5 fruit fly cellular contexts compared by ENCODE assay signal in genomic region chr3R:23314332-23314731, dm6.
TF ChIP-seq lines count a peak whose summit lies in the region.

No protein-coding gene starts in this region.

- TF ChIP-seq CTCF in whole organism, embryonic (GFP tag; optimal IDR thresholded peaks at IDR 0.05; lab: Kevin White, UChicago) = peak; percentile 21

TF ChIP-seq in whole organism, adult, 20 proteins besides CTCF, POLR2A, EP300 and RAD21:
- TF ChIP-seq bab1 (GFP tag; optimal IDR thresholded peaks at IDR 0.05; lab: Kevin White, UChicago) (no peak), kay (GFP tag; lab: Kevin White, UChicago; ENCODE audit: borderline replicate concordance) (no peak), cic (GFP tag; optimal IDR thresholded peaks at IDR 0.05; lab: Kevin White, UChicago) (peak; percentile 99), CG33017 (tag; optimal IDR thresholded peaks at IDR 0.05; lab: Kevin White, UChicago) (peak; percentile 16), CG14711 (tag; optimal IDR thresholded peaks at IDR 0.05; lab: Kevin White, UChicago) (no peak), toe (GFP tag; optimal IDR thresholded peaks at IDR 0.05; lab: Kevin White, UChicago) (no peak), Mnt (GFP tag; optimal IDR thresholded peaks at IDR 0.05; lab: Kevin White, UChicago) (peak; percentile 4), CG11617 (GFP tag; optimal IDR thresholded peaks at IDR 0.05; lab: Kevin White, UChicago) (no peak), Crg-1 (GFP tag; optimal IDR thresholded peaks at IDR 0.05; lab: Kevin White, UChicago) (no peak), Clk (GFP tag; optimal IDR thresholded peaks at IDR 0.05; lab: Kevin White, UChicago) (no peak), CG7101 (tag; optimal IDR thresholded peaks at IDR 0.05; lab: Kevin White, UChicago) (no peak), CG12768 (GFP tag; optimal IDR thresholded peaks at IDR 0.05; lab: Kevin White, UChicago) (peak; percentile 17), CG7045 (GFP tag; optimal IDR thresholded peaks at IDR 0.05; lab: Kevin White, UChicago) (peak; percentile 7)

TF ChIP-seq in whole organism, embryonic, 481 proteins besides CTCF, POLR2A, EP300 and RAD21 (continues in another document):
- no peak for TF ChIP-seq Xbp1 (GFP tag; optimal IDR thresholded peaks at IDR 0.05; lab: Kevin White, UChicago)
- no peak for TF ChIP-seq Tbp (GFP tag; optimal IDR thresholded peaks at IDR 0.05; lab: Kevin White, UChicago)
- peak; percentile 54 for TF ChIP-seq CG6765 (GFP tag; optimal IDR thresholded peaks at IDR 0.05; lab: Kevin White, UChicago)
- TF ChIP-seq CG17361 (GFP tag; IDR thresholded peaks at IDR 0.05; lab: Robert Waterston, UW) = no peak
- no peak for TF ChIP-seq CG4730 (GFP tag; IDR thresholded peaks at IDR 0.05; lab: Robert Waterston, UW)
- TF ChIP-seq ase (GFP tag; IDR thresholded peaks at IDR 0.05; lab: Robert Waterston, UW) = no peak
- TF ChIP-seq Optix (GFP tag; IDR thresholded peaks at IDR 0.05; lab: Robert Waterston, UW) = no peak
- peak; percentile 62 for TF ChIP-seq CG32767 (GFP tag; IDR thresholded peaks at IDR 0.05; lab: Robert Waterston, UW)
- no peak for TF ChIP-seq fd96Cb (tag; optimal IDR thresholded peaks at IDR 0.05; lab: Kevin White, UChicago)
- no peak for TF ChIP-seq croc (GFP tag; conservative IDR thresholded peaks at IDR 0.05; lab: Robert Waterston, UW)
- no peak for TF ChIP-seq CG9609 (GFP tag; optimal IDR thresholded peaks at IDR 0.05; lab: Kevin White, UChicago)
- no peak for TF ChIP-seq corto (GFP tag; optimal IDR thresholded peaks at IDR 0.05; lab: Kevin White, UChicago)
- TF ChIP-seq dysf (GFP tag; IDR thresholded peaks at IDR 0.05; lab: Robert Waterston, UW) = peak; percentile 48; the same call in 1 of the 3 replicates
- TF ChIP-seq en (GFP tag; optimal IDR thresholded peaks at IDR 0.05; lab: Kevin White, UChicago) = no peak
- TF ChIP-seq dpn (GFP tag; optimal IDR thresholded peaks at IDR 0.05; lab: Kevin White, UChicago) = peak in 1 of 2 experiments; percentile 34
- TF ChIP-seq dimm (GFP tag; IDR thresholded peaks at IDR 0.05; lab: Robert Waterston, UW) = no peak
- TF ChIP-seq sc (optimal IDR thresholded peaks at IDR 0.05; lab: Kevin White, UChicago) = no peak
- no peak for TF ChIP-seq sc (GFP tag; optimal IDR thresholded peaks at IDR 0.05; lab: Kevin White, UChicago)
- TF ChIP-seq Ptx1 (GFP tag; IDR thresholded peaks at IDR 0.05; lab: Robert Waterston, UW) = no peak
- TF ChIP-seq CG17186 (GFP tag; optimal IDR thresholded peaks at IDR 0.05; lab: Kevin White, UChicago) = no peak
- TF ChIP-seq CG6854 (GFP tag; optimal IDR thresholded peaks at IDR 0.05; lab: Kevin White, UChicago) = no peak

TF ChIP-seq in whole organism, prepupa, 60 proteins besides CTCF, POLR2A, EP300 and RAD21 (continues in another document):
- TF ChIP-seq CG8119 (GFP tag; IDR thresholded peaks at IDR 0.05; lab: Robert Waterston, UW) (peak; percentile 69), Gug (GFP tag; IDR thresholded peaks at IDR 0.05; lab: Robert Waterston, UW) (no peak), Eip75B (GFP tag; optimal IDR thresholded peaks at IDR 0.05; lab: Kevin White, UChicago) (peak; percentile 13), CG34406 (GFP tag; optimal IDR thresholded peaks at IDR 0.05; lab: Kevin White, UChicago) (peak; percentile 23), Ets96B (tag; optimal IDR thresholded peaks at IDR 0.05; lab: Kevin White, UChicago) (peak; percentile 54), CG11762 (GFP tag; optimal IDR thresholded peaks at IDR 0.05; lab: Kevin White, UChicago; ENCODE audit: insufficient read depth) (no peak), svp (GFP tag; lab: Kevin White, UChicago) (no peak), CG11902 (GFP tag; optimal IDR thresholded peaks at IDR 0.05; lab: Kevin White, UChicago) (no peak), net (GFP tag; optimal IDR thresholded peaks at IDR 0.05; lab: Kevin White, UChicago) (peak; percentile 69), eg (GFP tag; IDR thresholded peaks at IDR 0.05; lab: Robert Waterston, UW) (peak; percentile 87), vri (GFP tag; optimal IDR thresholded peaks at IDR 0.05; lab: Kevin White, UChicago) (peak; percentile 9), CG6854 (GFP tag; optimal IDR thresholded peaks at IDR 0.05; lab: Kevin White, UChicago) (peak; percentile 72), dsx (GFP tag; optimal IDR thresholded peaks at IDR 0.05; lab: Kevin White, UChicago; ENCODE audit: poor library complexity, severe bottlenecking) (peak; percentile 48), Eip78C (GFP tag; lab: Kevin White, UChicago) (peak; percentile 84), CG3919 (GFP tag; optimal IDR thresholded peaks at IDR 0.05; lab: Kevin White, UChicago) (peak; percentile 76), esn (GFP tag; optimal IDR thresholded peaks at IDR 0.05; lab: Kevin White, UChicago) (peak; percentile 2), ss (GFP tag; optimal IDR thresholded peaks at IDR 0.05; lab: Kevin White, UChicago) (peak; percentile 69 to 82), topi (GFP tag; optimal IDR thresholded peaks at IDR 0.05; lab: Kevin White, UChicago) (no peak), acj6 (GFP tag; optimal IDR thresholded peaks at IDR 0.05; lab: Kevin White, UChicago) (peak; percentile 23), Lpt (GFP tag; optimal IDR thresholded peaks at IDR 0.05; lab: Kevin White, UChicago) (peak; percentile 38), fd85E (GFP tag; optimal IDR thresholded peaks at IDR 0.05; lab: Kevin White, UChicago) (peak; percentile 19)

TF ChIP-seq in whole organism, pupa, 21 proteins besides CTCF, POLR2A, EP300 and RAD21:
- TF ChIP-seq Pif1A (GFP tag; optimal IDR thresholded peaks at IDR 0.05; lab: Kevin White, UChicago) (peak; percentile 69), CG12605 (GFP tag; IDR thresholded peaks at IDR 0.05; lab: Robert Waterston, UW) (peak; percentile 80), CG4496 (GFP tag; IDR thresholded peaks at IDR 0.05; lab: Robert Waterston, UW) (peak; percentile 87), rn (GFP tag; IDR thresholded peaks at IDR 0.05; lab: Robert Waterston, UW) (peak; percentile 54), CG8301 (tag; optimal IDR thresholded peaks at IDR 0.05; lab: Kevin White, UChicago) (peak; percentile 3), CG8159 (tag; optimal IDR thresholded peaks at IDR 0.05; lab: Kevin White, UChicago) (peak; percentile 52), CG14655 (GFP tag; optimal IDR thresholded peaks at IDR 0.05; lab: Kevin White, UChicago) (peak; percentile 29), Ets98B (GFP tag; IDR thresholded peaks at IDR 0.05; lab: Robert Waterston, UW) (peak; percentile 67), Snoo (tag; optimal IDR thresholded peaks at IDR 0.05; lab: Kevin White, UChicago) (peak; percentile 47), CG32121 (GFP tag; IDR thresholded peaks at IDR 0.05; lab: Robert Waterston, UW) (peak; percentile 81), EcR (GFP tag; optimal IDR thresholded peaks at IDR 0.05; lab: Kevin White, UChicago) (peak; percentile 44), CG34367 (tag; optimal IDR thresholded peaks at IDR 0.05; lab: Kevin White, UChicago) (peak; percentile 48), CG10348 (GFP tag; IDR thresholded peaks at IDR 0.05; lab: Robert Waterston, UW) (no peak), gl (tag; optimal IDR thresholded peaks at IDR 0.05; lab: Kevin White, UChicago) (peak; percentile 59), CG13204 (GFP tag; optimal IDR thresholded peaks at IDR 0.05; lab: Kevin White, UChicago) (peak; percentile 74), fd96Ca (GFP tag; IDR thresholded peaks at IDR 0.05; lab: Robert Waterston, UW) (peak; percentile 84), CG17806 (tag; optimal IDR thresholded peaks at IDR 0.05; lab: Kevin White, UChicago) (no peak), Pif1B (GFP tag; optimal IDR thresholded peaks at IDR 0.05; lab: Kevin White, UChicago) (peak; percentile 42), CG15710 (tag; optimal IDR thresholded peaks at IDR 0.05; lab: Kevin White, UChicago) (peak; percentile 24), CG9948 (tag; optimal IDR thresholded peaks at IDR 0.05; lab: Kevin White, UChicago) (peak; percentile 7), D1 (tag; optimal IDR thresholded peaks at IDR 0.05; lab: Kevin White, UChicago) (no peak)

TF ChIP-seq in whole organism, wandering third instar larva, 38 proteins besides CTCF, POLR2A, EP300 and RAD21:
- TF ChIP-seq Hr83 (GFP tag; optimal IDR thresholded peaks at IDR 0.05; lab: Kevin White, UChicago; ENCODE audit: poor library complexity, severe bottlenecking) (no peak), psq (GFP tag; optimal IDR thresholded peaks at IDR 0.05; lab: Kevin White, UChicago) (peak; percentile 24), sage (GFP tag; optimal IDR thresholded peaks at IDR 0.05; lab: Kevin White, UChicago) (no peak), CG9705 (GFP tag; optimal IDR thresholded peaks at IDR 0.05; lab: Kevin White, UChicago) (no peak), sv (GFP tag; optimal IDR thresholded peaks at IDR 0.05; lab: Kevin White, UChicago) (no peak), Abd-B (GFP tag; optimal IDR thresholded peaks at IDR 0.05; lab: Kevin White, UChicago) (no peak), Dif (GFP tag; optimal IDR thresholded peaks at IDR 0.05; lab: Kevin White, UChicago; ENCODE audit: partially characterized antibody) (peak; percentile 76), HLH106 (tag; optimal IDR thresholded peaks at IDR 0.05; lab: Kevin White, UChicago) (peak; percentile 14), Jra (GFP tag; optimal IDR thresholded peaks at IDR 0.05; lab: Kevin White, UChicago) (no peak), Sp1 (GFP tag; optimal IDR thresholded peaks at IDR 0.05; lab: Kevin White, UChicago) (peak; percentile 45), jim (GFP tag; optimal IDR thresholded peaks at IDR 0.05; lab: Kevin White, UChicago) (peak; percentile 27), dl (GFP tag; optimal IDR thresholded peaks at IDR 0.05; lab: Kevin White, UChicago; ENCODE audit: insufficient read depth in 1 of 2, partially characterized antibody in 2 of 2) (peak; percentile 60 to 67), Vsx2 (GFP tag; optimal IDR thresholded peaks at IDR 0.05; lab: Kevin White, UChicago; ENCODE audit: partially characterized antibody) (peak; percentile 1)
